Fruit fly (Drosophila melanogaster): ENCODE measurements around the gene bves.

The bves gene

dm6 chrX:21031819-21032261 lies 21.9 kb upstream of the bves start, which contains the start of gene CG1529:
Gene CG1529 (minus strand): TSS chrX:21031950.
- TF ChIP-seq bcd (GFP tag; optimal IDR thresholded peaks at IDR 0.05): no peak
- TF ChIP-seq CG30020 (tag; optimal IDR thresholded peaks at IDR 0.05): no peak
- TF ChIP-seq amos (GFP tag; IDR thresholded peaks at IDR 0.05; ENCODE audit: partially characterized antibody): peak; percentile 41; the same call in 1 of the 2 replicates
- peak; percentile 56 for TF ChIP-seq CG13287 (GFP tag; IDR thresholded peaks at IDR 0.05; ENCODE audit: partially characterized antibody)
- no peak for TF ChIP-seq ken (GFP tag; IDR thresholded peaks at IDR 0.05)
- TF ChIP-seq CG2116 (GFP tag; optimal IDR thresholded peaks at IDR 0.05): peak; percentile 45
- TF ChIP-seq CG8359 (GFP tag; optimal IDR thresholded peaks at IDR 0.05; ENCODE audit: borderline replicate concordance): no peak
- TF ChIP-seq BEAF-32 (GFP tag; optimal IDR thresholded peaks at IDR 0.05): peak; percentile 62
- peak; percentile 96 for TF ChIP-seq kah (GFP tag; optimal IDR thresholded peaks at IDR 0.05)
- no peak for TF ChIP-seq CG10366 (GFP tag; IDR thresholded peaks at IDR 0.05)
- TF ChIP-seq HLH4C (GFP tag; IDR thresholded peaks at IDR 0.05; ENCODE audit: partially characterized antibody): peak; percentile 51
- TF ChIP-seq lmd (GFP tag; IDR thresholded peaks at IDR 0.05): no peak
- TF ChIP-seq hbn (GFP tag; IDR thresholded peaks at IDR 0.05; ENCODE audit: partially characterized antibody): 0 out of 2 replicates have a peak, but pooled peaks have one; percentile 27
- TF ChIP-seq CG3838 (GFP tag; optimal IDR thresholded peaks at IDR 0.05): no peak
- no peak for TF ChIP-seq HLH54F (GFP tag; optimal IDR thresholded peaks at IDR 0.05)
- TF ChIP-seq chn (GFP tag; optimal IDR thresholded peaks at IDR 0.05): no peak
- no peak for TF ChIP-seq CG2202 (tag; optimal IDR thresholded peaks at IDR 0.05)
- no peak for TF ChIP-seq Rfx (GFP tag; IDR thresholded peaks at IDR 0.05)
- 0 out of 4 replicates have a peak, but pooled peaks have one; percentile 12 for TF ChIP-seq chinmo (GFP tag; IDR thresholded peaks at IDR 0.05; ENCODE audit: partially characterized antibody)
- peak; percentile 35; the same call in 1 of the 2 replicates for TF ChIP-seq bbx (GFP tag; IDR thresholded peaks at IDR 0.05; ENCODE audit: partially characterized antibody)
- peak; percentile 77 for TF ChIP-seq E2f2 (GFP tag; IDR thresholded peaks at IDR 0.05)
- TF ChIP-seq CG4617 (GFP tag; optimal IDR thresholded peaks at IDR 0.05; ENCODE audit: borderline replicate concordance): peak; percentile 10
- peak; percentile 16 for TF ChIP-seq Med (GFP tag)
- 0 out of 3 replicates have a peak, but pooled peaks have one; percentile 46 for TF ChIP-seq Doc3 (GFP tag; IDR thresholded peaks at IDR 0.05; ENCODE audit: partially characterized antibody)
- peak; percentile 64 for TF ChIP-seq Dref (GFP tag; IDR thresholded peaks at IDR 0.05)
- no peak for TF ChIP-seq Max (GFP tag; optimal IDR thresholded peaks at IDR 0.05)
- no peak for TF ChIP-seq CG11456 (GFP tag; IDR thresholded peaks at IDR 0.05)
- TF ChIP-seq inv (GFP tag; IDR thresholded peaks at IDR 0.05; ENCODE audit: partially characterized antibody): peak; percentile 53
- TF ChIP-seq pzg (GFP tag; optimal IDR thresholded peaks at IDR 0.05): peak; percentile 48
- TF ChIP-seq Oaz (GFP tag; IDR thresholded peaks at IDR 0.05): no peak
- peak; percentile 70 for TF ChIP-seq MBD-R2 (GFP tag; IDR thresholded peaks at IDR 0.05)
- peak; percentile 21 for TF ChIP-seq CG12659 (GFP tag; optimal IDR thresholded peaks at IDR 0.05)
- TF ChIP-seq Dp (GFP tag; optimal IDR thresholded peaks at IDR 0.05): peak; percentile 65
- no peak for TF ChIP-seq aop (GFP tag; IDR thresholded peaks at IDR 0.05)
- TF ChIP-seq grau (tag; optimal IDR thresholded peaks at IDR 0.05): no peak
- no peak for TF ChIP-seq CG4424 (GFP tag; optimal IDR thresholded peaks at IDR 0.05)
- TF ChIP-seq Bgb (GFP tag; IDR thresholded peaks at IDR 0.05; ENCODE audit: partially characterized antibody): peak; percentile 36; the same call in 1 of the 2 replicates
- TF ChIP-seq gro (GFP tag; optimal IDR thresholded peaks at IDR 0.05): no peak
- no peak for TF ChIP-seq CG7786 (GFP tag; optimal IDR thresholded peaks at IDR 0.05)
- peak; percentile 45; the same call in 2 of the 3 replicates for TF ChIP-seq CG34224 (GFP tag; IDR thresholded peaks at IDR 0.05; ENCODE audit: partially characterized antibody)
- no peak for TF ChIP-seq Trl (optimal IDR thresholded peaks at IDR 0.05)
- no peak for TF ChIP-seq Trl (GFP tag; optimal IDR thresholded peaks at IDR 0.05)
- no peak for TF ChIP-seq HmgZ (tag; optimal IDR thresholded peaks at IDR 0.05)
- no peak for TF ChIP-seq pb (GFP tag; optimal IDR thresholded peaks at IDR 0.05)
- TF ChIP-seq Dll (GFP tag; IDR thresholded peaks at IDR 0.05; ENCODE audit: partially characterized antibody): 0 out of 4 replicates have a peak, but pooled peaks have one; percentile 56
- peak; percentile 43; the same call in 1 of the 2 replicates for TF ChIP-seq unc-4 (GFP tag; IDR thresholded peaks at IDR 0.05; ENCODE audit: partially characterized antibody)
- TF ChIP-seq stwl (tag; optimal IDR thresholded peaks at IDR 0.05): peak; percentile 67
- peak; percentile 64 for TF ChIP-seq MESR4 (GFP tag; optimal IDR thresholded peaks at IDR 0.05)
- no peak for TF ChIP-seq pum (GFP tag; optimal IDR thresholded peaks at IDR 0.05)

All from whole organism, embryonic.